Worm (Caenorhabditis elegans) whole organism, L3 larva: ENCODE results near the gene F37B4.15.

Experiments used
- R02D3.7 ChIP-seq: fragments of 150-350 bp; optimal IDR thresholded peaks from 2 replicates; lab custom pipeline; 2014; ENCODE audit warnings: missing biosample characterization, missing genetic modification characterization
- ZK546.5 ChIP-seq: sonication (generic microtip); optimal IDR thresholded peaks from 2 replicates; lab custom pipeline; 2017; ENCODE audit warnings: missing biosample characterization, missing genetic modification characterization
- aly-2 ChIP-seq: fragments of 150-350 bp; optimal IDR thresholded peaks from 2 replicates; lab custom pipeline; 2014; ENCODE audit warnings: missing biosample characterization, missing genetic modification characterization
- ama-1 ChIP-seq: fragments of 150-350 bp; optimal IDR thresholded peaks from 2 replicates; lab custom pipeline; 2018
- ceh-28 ChIP-seq: fragments of 150-350 bp; optimal IDR thresholded peaks from 2 replicates; lab custom pipeline; 2014; ENCODE audit warnings: missing biosample characterization, missing genetic modification reagents, missing genetic modification characterization
- ceh-82 ChIP-seq: fragments of 150-350 bp; optimal IDR thresholded peaks from 2 replicates; lab custom pipeline; 2014; ENCODE audit warnings: missing biosample characterization, missing genetic modification characterization
- ceh-9 ChIP-seq: sonication (generic microtip); optimal IDR thresholded peaks from 2 replicates; lab custom pipeline; 2018; ENCODE audit warnings: missing biosample characterization, missing genetic modification characterization
- egl-27 ChIP-seq: sonication (generic microtip); optimal IDR thresholded peaks from 4 replicates; lab custom pipeline; 2017; ENCODE audit warnings: missing biosample characterization, missing genetic modification reagents, missing genetic modification characterization
- egl-5 ChIP-seq: fragments of 150-350 bp; optimal IDR thresholded peaks from 2 replicates; lab custom pipeline; 2017; ENCODE audit warnings: missing biosample characterization, missing genetic modification reagents, missing genetic modification characterization, inconsistent platforms
- elt-1 ChIP-seq: fragments of 150-350 bp; optimal IDR thresholded peaks from 2 replicates; lab custom pipeline; 2014; ENCODE audit warnings: missing biosample characterization, missing genetic modification characterization
- elt-2 ChIP-seq: sonication (generic microtip); optimal IDR thresholded peaks from 2 replicates; lab custom pipeline; 2016; ENCODE audit warnings: missing genetic modification reagents, mild to moderate bottlenecking, missing genetic modification characterization, missing compliant biosample characterization
- elt-3 ChIP-seq, 3 experiments: fragments of 150-350 bp in 1 of 3; sonication (generic microtip) in 2 of 3; optimal IDR thresholded peaks; 2 replicates in 2 of 3; 4 replicates in 1 of 3; lab custom pipeline; 2014 to 2017; ENCODE audit warnings: missing biosample characterization in 3 of 3, missing genetic modification characterization in 3 of 3
- fkh-10 ChIP-seq: sonication (generic microtip); optimal IDR thresholded peaks from 2 replicates; lab custom pipeline; 2017; ENCODE audit warnings: missing biosample characterization, missing genetic modification reagents, missing genetic modification characterization
- fkh-2 ChIP-seq: fragments of 150-350 bp; optimal IDR thresholded peaks from 2 replicates; lab custom pipeline; 2014; ENCODE audit warnings: missing biosample characterization, missing genetic modification reagents, missing genetic modification characterization
- hmg-11 ChIP-seq: sonication (generic microtip); optimal IDR thresholded peaks from 2 replicates; lab custom pipeline; 2016; ENCODE audit warnings: missing genetic modification characterization, missing compliant biosample characterization
- jun-1 ChIP-seq: fragments of 150-350 bp; optimal IDR thresholded peaks from 2 replicates; lab custom pipeline; 2014; ENCODE audit warnings: missing biosample characterization, missing genetic modification reagents, missing genetic modification characterization
- lin-15B ChIP-seq: fragments of 150-350 bp; optimal IDR thresholded peaks from 2 replicates; lab custom pipeline; 2014; ENCODE audit warnings: missing biosample characterization, missing genetic modification characterization
- lsy-12 ChIP-seq: sonication (generic microtip); optimal IDR thresholded peaks from 2 replicates; lab custom pipeline; 2016; ENCODE audit warnings: mild to moderate bottlenecking, missing genetic modification characterization, missing compliant biosample characterization
- mml-1 ChIP-seq: fragments of 150-350 bp; sonication (generic microtip); optimal IDR thresholded peaks from 3 replicates; lab custom pipeline; 2014; ENCODE audit warnings: missing biosample characterization, missing genetic modification characterization
- nfya-1 ChIP-seq: sonication (generic microtip); optimal IDR thresholded peaks from 2 replicates; lab custom pipeline; 2017; ENCODE audit warnings: missing genetic modification characterization, mild to moderate bottlenecking, missing compliant biosample characterization, antibody characterized with exemption, moderate library complexity; ENCODE audit not compliant: insufficient read depth
- nhr-11 ChIP-seq: fragments of 150-350 bp; optimal IDR thresholded peaks from 2 replicates; lab custom pipeline; 2014; ENCODE audit warnings: missing biosample characterization, missing genetic modification characterization
- nhr-23 ChIP-seq: fragments of 150-350 bp; optimal IDR thresholded peaks from 2 replicates; lab custom pipeline; 2014; ENCODE audit warnings: missing biosample characterization, missing genetic modification reagents, missing genetic modification characterization
- nhr-237 ChIP-seq: fragments of 150-350 bp; optimal IDR thresholded peaks from 2 replicates; lab custom pipeline; 2014; ENCODE audit warnings: missing biosample characterization, missing genetic modification characterization
- nhr-25 ChIP-seq: sonication (generic microtip); optimal IDR thresholded peaks from 2 replicates; lab custom pipeline; 2017; ENCODE audit warnings: missing biosample characterization, missing genetic modification characterization
- nhr-28 ChIP-seq: fragments of 150-350 bp; optimal IDR thresholded peaks from 2 replicates; lab custom pipeline; 2014; ENCODE audit warnings: missing biosample characterization, missing genetic modification characterization
- nhr-67 ChIP-seq: fragments of 150-350 bp; optimal IDR thresholded peaks from 2 replicates; lab custom pipeline; 2014; ENCODE audit warnings: missing biosample characterization, missing genetic modification characterization
- nhr-76 ChIP-seq: fragments of 150-350 bp; sonication (generic microtip); optimal IDR thresholded peaks from 5 replicates; lab custom pipeline; 2014; ENCODE audit warnings: missing biosample characterization, missing genetic modification characterization
- nhr-77 ChIP-seq: fragments of 150-350 bp; optimal IDR thresholded peaks from 2 replicates; lab custom pipeline; 2014; ENCODE audit warnings: missing biosample characterization, missing genetic modification characterization
- pha-4 ChIP-seq: fragments of 150-350 bp; optimal IDR thresholded peaks from 2 replicates; lab custom pipeline; 2014; ENCODE audit warnings: missing biosample characterization, missing genetic modification reagents, missing genetic modification characterization
- pqm-1 ChIP-seq: fragments of 150-350 bp; optimal IDR thresholded peaks from 2 replicates; lab custom pipeline; 2017; ENCODE audit warnings: missing biosample characterization, missing genetic modification characterization, inconsistent platforms
- skn-1 ChIP-seq: fragments of 150-350 bp; optimal IDR thresholded peaks from 2 replicates; lab custom pipeline; 2014; ENCODE audit warnings: missing biosample characterization, missing genetic modification characterization
- snpc-4 ChIP-seq: fragments of 150-350 bp; optimal IDR thresholded peaks from 2 replicates; lab custom pipeline; 2014; ENCODE audit warnings: missing biosample characterization, missing genetic modification characterization
- tbx-2 ChIP-seq: sonication (generic microtip); optimal IDR thresholded peaks from 2 replicates; lab custom pipeline; 2016; ENCODE audit warnings: mild to moderate bottlenecking, missing genetic modification characterization, missing compliant biosample characterization
- unc-39 ChIP-seq: sonication (generic microtip); optimal IDR thresholded peaks from 4 replicates; lab custom pipeline; 2017; ENCODE audit warnings: missing biosample characterization, missing genetic modification characterization
- unc-62 ChIP-seq: fragments of 150-350 bp; sonication (generic microtip); optimal IDR thresholded peaks from 4 replicates; lab custom pipeline; 2014; ENCODE audit warnings: missing biosample characterization, missing genetic modification reagents, missing genetic modification characterization
- zag-1 ChIP-seq: fragments of 150-350 bp; optimal IDR thresholded peaks from 2 replicates; lab custom pipeline; 2014; ENCODE audit warnings: missing biosample characterization, missing genetic modification characterization
- ztf-11 ChIP-seq: fragments of 150-350 bp; optimal IDR thresholded peaks from 2 replicates; lab custom pipeline; 2014; ENCODE audit warnings: missing biosample characterization, missing genetic modification characterization
- ztf-4 ChIP-seq: fragments of 150-350 bp; optimal IDR thresholded peaks from 2 replicates; lab custom pipeline; 2014; ENCODE audit warnings: missing biosample characterization, missing genetic modification characterization

F37B4.15 gene

DNA sequence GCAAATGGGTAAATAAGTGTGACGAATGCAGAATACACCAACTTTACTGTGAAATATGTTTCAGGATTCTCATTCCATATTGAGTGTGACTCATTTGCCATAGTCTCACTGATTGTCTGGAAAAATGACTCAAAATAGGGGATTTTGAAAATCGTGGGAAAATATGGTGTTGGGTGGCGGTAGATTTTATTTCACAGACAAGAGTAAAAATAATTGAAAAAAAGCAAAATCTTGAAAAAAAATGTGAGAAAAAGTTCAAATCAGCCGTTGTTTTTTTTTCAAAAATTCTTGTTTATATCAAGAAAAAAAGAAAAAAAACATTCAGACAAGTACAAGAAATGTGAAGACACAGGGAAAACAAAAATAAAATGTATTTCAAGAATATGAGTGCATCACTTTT lies 30.6 kb downstream of the F37B4.15 start, which contains the start of gene srh-38:
Gene srh-38 (minus strand): TSS at position 101 of the 400 bp plus-strand sequence.
- TF ChIP-seq mml-1 (tag; lab: Kevin White, UChicago) (no peak), ztf-4 (no peak), elt-2 (tag; lab: Kevin White, UChicago) (no peak), nhr-25 (tag; lab: Kevin White, UChicago) (no peak), fkh-10 (no peak), ZK546.5 (tag; lab: Kevin White, UChicago) (no peak), elt-1 (tag; lab: Kevin White, UChicago) (no peak), egl-27 (tag; lab: Kevin White, UChicago) (no peak), nhr-11 (tag; lab: Kevin White, UChicago) (no peak), zag-1 (tag; lab: Kevin White, UChicago) (no peak), nhr-67 (tag; lab: Kevin White, UChicago) (no peak), lsy-12 (tag; lab: Kevin White, UChicago) (no peak), nhr-23 (no peak), ama-1 (lab: Kevin White, UChicago) (no peak), nhr-237 (tag; lab: Kevin White, UChicago) (no peak), snpc-4 (tag; lab: Kevin White, UChicago) (no peak)

DNA sequence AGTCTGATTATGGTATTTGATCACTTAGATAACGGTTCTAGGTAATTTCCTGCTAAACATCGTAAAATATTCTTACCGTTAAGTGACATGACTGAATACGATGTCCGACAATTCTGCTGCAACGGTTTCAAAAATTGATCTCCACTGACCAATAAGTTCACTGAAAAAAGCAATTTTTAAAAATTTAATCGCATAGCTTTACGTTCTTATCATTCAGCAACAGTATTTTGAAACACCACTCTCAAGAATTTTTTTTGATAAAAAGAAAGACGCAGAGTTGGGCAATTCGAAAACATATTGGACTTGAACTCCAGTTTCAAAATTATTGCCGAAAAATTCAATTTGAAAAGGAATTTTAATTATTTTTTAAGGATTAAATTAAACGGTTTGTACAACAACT lies 35.5 kb downstream of the F37B4.15 start, which contains the start of gene C31B8.12:
Gene C31B8.12 (minus strand): TSS at position 101 of the 400 bp plus-strand sequence.
- TF ChIP-seq aly-2 (tag; lab: Kevin White, UChicago): no peak
- no peak for TF ChIP-seq ZK546.5 (tag; lab: Kevin White, UChicago)
- TF ChIP-seq R02D3.7 (tag; lab: Kevin White, UChicago): no peak
- no peak for TF ChIP-seq ceh-28 (tag; lab: Kevin White, UChicago)
- TF ChIP-seq unc-39 (tag; lab: Kevin White, UChicago): no peak
- no peak for TF ChIP-seq unc-62
- no peak for TF ChIP-seq fkh-2
- no peak for TF ChIP-seq nhr-28
- no peak for TF ChIP-seq elt-3 (tag; optimal IDR thresholded peaks at IDR 0.05; lab: Kevin White, UChicago)
- TF ChIP-seq lin-15B (tag; lab: Kevin White, UChicago): no peak
- TF ChIP-seq pqm-1 (tag; lab: Kevin White, UChicago): no peak
- TF ChIP-seq elt-2 (tag; lab: Kevin White, UChicago): no peak
- TF ChIP-seq ztf-4: no peak
- TF ChIP-seq elt-1 (tag; lab: Kevin White, UChicago): no peak
- TF ChIP-seq ceh-9 (tag; lab: Kevin White, UChicago): no peak
- no peak for TF ChIP-seq egl-5 (tag; lab: Kevin White, UChicago)

DNA sequence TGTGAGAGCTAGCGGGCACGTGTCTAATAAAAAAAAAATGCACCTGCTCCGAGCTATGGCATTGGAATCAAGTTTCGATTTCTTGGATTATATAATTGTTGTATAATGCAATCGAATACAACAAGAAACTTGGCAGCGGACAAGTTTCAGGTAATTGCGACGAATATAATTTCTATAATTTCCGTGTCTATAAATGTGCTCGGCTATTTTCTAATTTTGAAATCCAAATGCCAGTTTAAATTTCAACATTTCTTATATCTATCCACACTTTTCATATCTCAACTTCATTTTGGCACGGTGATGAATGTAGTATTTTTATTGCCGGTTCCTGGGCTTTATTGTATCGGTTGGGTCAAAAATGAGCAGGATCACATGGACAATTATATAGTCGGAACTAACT lies 37.7 kb downstream of the F37B4.15 start, which contains the start of gene C31B8.16:
Gene C31B8.16 (plus strand): TSS at position 301 of the 400 bp plus-strand sequence.
- TF ChIP-seq hmg-11 (tag; lab: Kevin White, UChicago) (no peak), ceh-82 (no peak)

- no peak for TF ChIP-seq nhr-237 (tag; lab: Kevin White, UChicago)
- no peak for TF ChIP-seq unc-39 (tag; lab: Kevin White, UChicago)
- no peak for TF ChIP-seq ceh-82
- no peak for TF ChIP-seq pqm-1 (tag; lab: Kevin White, UChicago)
- no peak for TF ChIP-seq pha-4
- no peak for TF ChIP-seq skn-1 (tag; lab: Kevin White, UChicago)
- TF ChIP-seq, all 47 proteins: peak for 0
Measured at ce11 chrV:2931252-2931651, 39.2 kb downstream of the F37B4.15 start, which contains the start of gene C31B8.1. Gene C31B8.1, plus strand, starts transcription at chrV:2931552.

ce11 chrV:2934075-2934474 lies 42.0 kb downstream of the F37B4.15 start, which contains the start of gene srh-247:
Gene srh-247, minus strand, starts transcription at chrV:2934175.
- no peak for TF ChIP-seq unc-39 (tag; lab: Kevin White, UChicago)
- no peak for TF ChIP-seq ZK546.5 (tag; lab: Kevin White, UChicago)
- no peak for TF ChIP-seq aly-2 (tag; lab: Kevin White, UChicago)
- TF ChIP-seq hmg-11 (tag; lab: Kevin White, UChicago): no peak
- no peak for TF ChIP-seq ama-1 (lab: Kevin White, UChicago)
- TF ChIP-seq tbx-2 (tag; lab: Kevin White, UChicago): no peak
- no peak for TF ChIP-seq nhr-76
- no peak for TF ChIP-seq nhr-67 (tag; lab: Kevin White, UChicago)
- no peak for TF ChIP-seq nfya-1
- TF ChIP-seq R02D3.7 (tag; lab: Kevin White, UChicago): no peak
- no peak for TF ChIP-seq ztf-11 (tag; lab: Kevin White, UChicago)
- no peak for TF ChIP-seq pqm-1 (tag; lab: Kevin White, UChicago)
- no peak for TF ChIP-seq fkh-10
- no peak for TF ChIP-seq nhr-237 (tag; lab: Kevin White, UChicago)
- TF ChIP-seq nhr-11 (tag; lab: Kevin White, UChicago): no peak
- TF ChIP-seq skn-1 (tag; lab: Kevin White, UChicago): no peak
- no peak for TF ChIP-seq fkh-2
- TF ChIP-seq jun-1: no peak
- no peak for TF ChIP-seq nhr-77 (tag; lab: Kevin White, UChicago)
